Worm (Caenorhabditis elegans): ENCODE data around the gene str-250.

str-250 gene

DNA sequence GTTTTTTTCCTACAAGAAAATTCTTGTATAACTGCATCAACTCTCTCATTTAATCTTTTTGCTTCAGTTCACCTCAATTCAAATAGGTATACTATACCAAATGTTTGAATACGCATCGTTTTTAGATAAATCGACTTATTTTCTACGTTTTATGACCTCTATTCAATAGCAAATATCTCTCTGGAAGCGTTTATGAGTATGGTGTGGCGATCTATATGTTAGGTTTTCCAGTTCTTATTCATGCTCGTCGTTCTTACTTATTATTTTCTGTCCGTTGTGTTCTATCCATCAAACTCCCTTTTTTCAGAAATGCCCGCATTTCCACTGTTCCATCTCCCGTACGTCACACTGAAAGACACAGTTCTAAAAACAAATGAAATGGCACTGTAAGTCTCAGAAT lies 37.8 kb upstream of the str-250 start, which contains the start of gene T22G5.3:
Gene T22G5.3 (plus strand): TSS at position 301 of the 400 bp plus-strand sequence.
- no peak for TF ChIP-seq madf-9 (GFP tag; conservative IDR thresholded peaks at IDR 0.05)
- TF ChIP-seq lin-29 (GFP tag; IDR thresholded peaks at IDR 0.05), result no peak
- no peak for TF ChIP-seq F49E8.2 (tag; optimal IDR thresholded peaks at IDR 0.05; ENCODE audit: borderline replicate concordance)
- no peak for TF ChIP-seq nhr-28 (tag; optimal IDR thresholded peaks at IDR 0.05)
- TF ChIP-seq Y105C5A.15 (GFP tag; IDR thresholded peaks at IDR 0.05), result no peak
- TF ChIP-seq nhr-76 (tag; optimal IDR thresholded peaks at IDR 0.05), result no peak
- no peak for TF ChIP-seq unc-39 (tag; optimal IDR thresholded peaks at IDR 0.05)
- no peak for TF ChIP-seq T20F7.1 (GFP tag; optimal IDR thresholded peaks at IDR 0.05)
- no peak for TF ChIP-seq hmg-1.1 (GFP tag; IDR thresholded peaks at IDR 0.05)
- no peak for TF ChIP-seq ces-1 (GFP tag; optimal IDR thresholded peaks at IDR 0.05)
- TF ChIP-seq zfp-3 (GFP tag; conservative IDR thresholded peaks at IDR 0.05), result no peak
- TF ChIP-seq fkh-10 (GFP tag; optimal IDR thresholded peaks at IDR 0.05), result no peak

DNA sequence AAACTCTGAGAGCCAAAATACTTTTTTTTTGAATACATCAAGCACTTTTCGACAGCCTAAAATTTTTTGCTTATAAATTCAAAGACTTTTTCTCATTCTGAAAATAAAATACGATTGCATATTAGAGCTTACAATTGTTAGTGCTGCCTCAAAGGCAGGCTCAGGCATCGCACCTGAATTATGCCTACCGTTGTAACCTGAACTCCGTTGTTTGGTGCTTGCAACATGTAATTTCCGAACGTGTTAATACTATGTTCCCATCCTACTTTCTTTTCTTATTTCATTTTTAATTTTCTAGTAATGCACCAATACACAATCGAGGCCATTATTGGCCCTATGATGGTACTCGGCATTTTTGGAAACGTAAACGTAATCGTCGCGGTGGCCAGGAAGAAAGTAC lies 31.1 kb upstream of the str-250 start, which contains the start of gene srsx-19:
Gene srsx-19 (plus strand): TSS at position 301 of the 400 bp plus-strand sequence.
- peak; percentile 16 for TF ChIP-seq aha-1 (tag)
- TF ChIP-seq F10B5.3 (tag; optimal IDR thresholded peaks at IDR 0.05), result no peak

DNA sequence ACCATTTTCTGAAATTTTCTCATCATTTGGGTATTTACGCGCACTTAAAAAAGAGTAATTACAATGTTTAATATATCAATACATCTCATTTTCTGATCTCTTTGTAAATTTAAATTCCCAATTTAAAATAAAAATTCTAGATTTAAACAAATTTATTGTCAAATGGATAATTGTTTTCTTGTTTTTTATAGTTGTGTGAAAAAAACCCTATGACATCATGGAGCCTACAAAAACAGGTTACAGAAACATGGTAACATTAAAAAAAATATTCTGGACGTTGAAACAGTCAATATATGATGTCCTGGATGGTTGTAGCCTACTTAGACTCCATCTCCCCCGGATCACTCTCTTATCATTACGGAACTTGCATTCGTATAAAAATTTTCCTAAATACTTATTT lies 28.9 kb upstream of the str-250 start, which contains the start of gene spp-12:
Gene spp-12 (plus strand): TSS at position 301 of the 400 bp plus-strand sequence.
- TF ChIP-seq ZK546.5 (tag; optimal IDR thresholded peaks at IDR 0.05) (no peak), lir-3 (tag; optimal IDR thresholded peaks at IDR 0.05) (no peak), php-3 (GFP tag; IDR thresholded peaks at IDR 0.05) (no peak), mxl-3 (GFP tag; optimal IDR thresholded peaks at IDR 0.05) (no peak), madf-5 (GFP tag; IDR thresholded peaks at IDR 0.05) (no peak), lim-7 (GFP tag; IDR thresholded peaks at IDR 0.05) (no peak), vab-7 (GFP tag; IDR thresholded peaks at IDR 0.05) (no peak), F49E8.2 (tag; optimal IDR thresholded peaks at IDR 0.05; ENCODE audit: borderline replicate concordance) (no peak)

DNA sequence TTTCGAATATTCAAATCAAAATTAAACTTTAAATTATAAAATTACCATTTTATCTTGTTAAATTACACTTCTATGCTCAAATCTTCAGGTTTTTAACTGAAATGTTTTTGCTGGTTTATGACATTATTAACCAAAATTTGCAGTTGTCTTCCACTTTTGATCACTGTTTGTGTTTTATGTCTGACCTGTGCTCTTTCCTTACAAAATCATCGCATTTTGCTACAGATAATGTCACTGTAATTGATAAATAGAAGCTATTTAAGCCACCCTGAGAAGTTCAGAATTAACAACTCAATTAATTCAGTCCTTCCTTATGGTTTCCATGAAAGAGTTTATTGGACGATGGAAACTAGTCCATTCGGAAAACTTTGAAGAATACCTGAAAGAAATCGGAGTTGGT lies 28.0 kb upstream of the str-250 start, which contains the start of gene lbp-8:
Gene lbp-8 (plus strand): TSS at position 301 of the 400 bp plus-strand sequence.
- no peak for TF ChIP-seq dmd-8 (GFP tag; IDR thresholded peaks at IDR 0.05)
- no peak for TF ChIP-seq nhr-76 (tag; optimal IDR thresholded peaks at IDR 0.05)
- no peak for TF ChIP-seq dve-1 (tag; optimal IDR thresholded peaks at IDR 0.05; ENCODE audit: insufficient read depth)
- TF ChIP-seq tag-97 (GFP tag; IDR thresholded peaks at IDR 0.05), result no peak
- TF ChIP-seq spr-1 (tag; optimal IDR thresholded peaks at IDR 0.05), result no peak
- TF ChIP-seq set-16 (GFP tag; IDR thresholded peaks at IDR 0.05), result no peak
- no peak for TF ChIP-seq dmd-6 (GFP tag; IDR thresholded peaks at IDR 0.05)
- TF ChIP-seq F37D6.2 (tag; optimal IDR thresholded peaks at IDR 0.05), result no peak
- TF ChIP-seq lin-15B (tag; optimal IDR thresholded peaks at IDR 0.05), result no peak
- no peak for TF ChIP-seq ceh-82 (tag; optimal IDR thresholded peaks at IDR 0.05)
- TF ChIP-seq cey-2 (tag; optimal IDR thresholded peaks at IDR 0.05; ENCODE audit: borderline replicate concordance, insufficient read depth), result no peak
- TF ChIP-seq lin-39 (tag; optimal IDR thresholded peaks at IDR 0.05), result no peak
- no peak for TF ChIP-seq ceh-28 (tag; optimal IDR thresholded peaks at IDR 0.05)
- TF ChIP-seq F26F4.8 (GFP tag; conservative IDR thresholded peaks at IDR 0.05), result no peak
- no peak for TF ChIP-seq ztf-7 (tag; optimal IDR thresholded peaks at IDR 0.05)
- TF ChIP-seq pha-4 (GFP tag; IDR thresholded peaks at IDR 0.05), result no peak
- no peak for TF ChIP-seq pha-4 (tag; optimal IDR thresholded peaks at IDR 0.05)
